Worm (Caenorhabditis elegans) whole organism, L4/young adult: Measurements from ENCODE around the gene C47D12.4.

ENCODE experiments used
- W03F9.2 ChIP-seq: fragments of 150-350 bp; optimal IDR thresholded peaks from 2 replicates; lab custom pipeline; 2014; ENCODE audit warnings: missing biosample characterization, missing genetic modification characterization
- dao-5 ChIP-seq: sonication (generic microtip); optimal IDR thresholded peaks from 2 replicates; lab custom pipeline; 2016; ENCODE audit warnings: missing genotype, missing genetic modification characterization, moderate library complexity, missing compliant biosample characterization
- him-1 ChIP-seq: sonication (generic microtip); optimal IDR thresholded peaks from 2 replicates; lab custom pipeline; 2016; ENCODE audit warnings: missing genotype, missing genetic modification reagents, missing genetic modification characterization, missing compliant biosample characterization

- TF ChIP-seq W03F9.2 (tag; lab: Kevin White, UChicago) (no peak), him-1 (tag; lab: Kevin White, UChicago) (no peak), dao-5 (tag; lab: Kevin White, UChicago) (no peak)
These were observed 19.1 kb downstream of the C47D12.4 start for ce11 chrII:11700635-11701034.
